Fruit fly (Drosophila melanogaster) whole organism, embryonic: Measurements from ENCODE around the gene blot.

ENCODE experiments used
- Atf6 ChIP-seq: fragments of 200-800 bp; sonication (Bioruptor generic); IDR thresholded peaks from 2 replicates; pipeline ENCODE4 v1.3.6; 2022; ENCODE audit warnings: missing biosample characterization, missing genetic modification characterization
- BEAF-32 ChIP-seq: fragments of 200-800 bp; sonication (Bioruptor generic); optimal IDR thresholded peaks from 3 replicates; lab custom pipeline; 2017; ENCODE audit warnings: missing biosample characterization, missing genetic modification characterization, mild to moderate bottlenecking, moderate library complexity, missing genetic modification reagents
- CG10979 ChIP-seq: fragments of 200-800 bp; sonication (Bioruptor generic); optimal IDR thresholded peaks from 2 replicates; lab custom pipeline; 2018; ENCODE audit warnings: missing biosample characterization, mild to moderate bottlenecking, missing genetic modification characterization, moderate library complexity
- CG13123 ChIP-seq: fragments of 200-800 bp; sonication (Bioruptor generic); optimal IDR thresholded peaks from 2 replicates; lab custom pipeline; 2016; ENCODE audit warnings: missing biosample characterization, missing genetic modification characterization
- CG13287 ChIP-seq: fragments of 200-800 bp; sonication (Bioruptor generic); IDR thresholded peaks from 2 replicates; pipeline ENCODE4 v1.3.6; 2022; ENCODE audit warnings: missing biosample characterization, missing genetic modification characterization; ENCODE audit not compliant: partially characterized antibody
- CG14710 ChIP-seq: fragments of 200-800 bp; sonication (Bioruptor generic); optimal IDR thresholded peaks from 3 replicates; lab custom pipeline; 2019; ENCODE audit warnings: missing biosample characterization, mild to moderate bottlenecking, missing genetic modification characterization, moderate library complexity
- CG16779 ChIP-seq: fragments of 200-800 bp; sonication (Bioruptor generic); IDR thresholded peaks from 2 replicates; pipeline ENCODE4 v1.3.6; 2022; ENCODE audit warnings: missing biosample characterization, missing genetic modification characterization
- CG16863 ChIP-seq: fragments of 200-800 bp; sonication (Bioruptor generic); optimal IDR thresholded peaks from 3 replicates; lab custom pipeline; 2016; ENCODE audit warnings: missing biosample characterization, missing genetic modification characterization
- CG17912 ChIP-seq: fragments of 200-800 bp; sonication (Bioruptor generic); optimal IDR thresholded peaks from 2 replicates; lab custom pipeline; 2018; ENCODE audit warnings: missing biosample characterization, mild to moderate bottlenecking, missing genetic modification characterization
- CG2199 ChIP-seq: fragments of 200-800 bp; sonication (Bioruptor generic); IDR thresholded peaks from 3 replicates; pipeline ENCODE4 v1.3.6; 2022; ENCODE audit warnings: missing biosample characterization, missing genetic modification characterization
- CG2202 ChIP-seq: fragments of 200-800 bp; sonication (Bioruptor generic); optimal IDR thresholded peaks from 2 replicates; lab custom pipeline; 2018; ENCODE audit warnings: missing biosample characterization, mild to moderate bottlenecking, missing genetic modification characterization
- CG32532 ChIP-seq: fragments of 200-800 bp; sonication (Bioruptor generic); IDR thresholded peaks from 2 replicates; pipeline ENCODE4 v1.3.6; 2022; ENCODE audit warnings: missing biosample characterization, missing genetic modification characterization
- CG34224 ChIP-seq: fragments of 200-800 bp; sonication (Bioruptor generic); IDR thresholded peaks from 3 replicates; pipeline ENCODE4 v1.3.6; 2022; ENCODE audit warnings: missing biosample characterization, missing genetic modification characterization; ENCODE audit not compliant: partially characterized antibody
- CG4360 ChIP-seq: fragments of 200-800 bp; sonication (Bioruptor generic); IDR thresholded peaks from 2 replicates; pipeline ENCODE4 v1.3.6; 2022; ENCODE audit warnings: missing biosample characterization, missing genetic modification characterization
- CG4424 ChIP-seq: fragments of 200-800 bp; sonication (Bioruptor generic); optimal IDR thresholded peaks from 3 replicates; lab custom pipeline; 2016; ENCODE audit warnings: missing biosample characterization, missing genetic modification characterization
- CG4617 ChIP-seq: fragments of 200-800 bp; sonication (Bioruptor generic); optimal IDR thresholded peaks from 3 replicates; lab custom pipeline; 2016; ENCODE audit warnings: missing biosample characterization, missing genetic modification characterization, borderline replicate concordance
- CG6791 ChIP-seq: fragments of 200-800 bp; sonication (Bioruptor generic); IDR thresholded peaks from 3 replicates; pipeline ENCODE4 v1.3.6; 2022; ENCODE audit warnings: missing biosample characterization, missing genetic modification characterization; ENCODE audit not compliant: partially characterized antibody
- CG6854 ChIP-seq: fragments of 200-800 bp; sonication (Bioruptor generic); optimal IDR thresholded peaks from 3 replicates; lab custom pipeline; 2017; ENCODE audit warnings: missing biosample characterization, mild to moderate bottlenecking, missing genetic modification characterization
- CG7556 ChIP-seq: fragments of 200-800 bp; sonication (Bioruptor generic); optimal IDR thresholded peaks from 2 replicates; lab custom pipeline; 2017; ENCODE audit warnings: missing biosample characterization, mild to moderate bottlenecking, missing genetic modification characterization
- CoRest ChIP-seq: fragments of 200-800 bp; sonication (Bioruptor generic); optimal IDR thresholded peaks from 3 replicates; lab custom pipeline; 2018; ENCODE audit warnings: missing biosample characterization, mild to moderate bottlenecking, missing genetic modification characterization, moderate library complexity
- D19A ChIP-seq: fragments of 200-800 bp; optimal IDR thresholded peaks from 3 replicates; lab custom pipeline; 2019; ENCODE audit warnings: missing biosample characterization, mild to moderate bottlenecking, missing genetic modification characterization, moderate library complexity
- Dip2 ChIP-seq: fragments of 200-800 bp; sonication (Bioruptor generic); IDR thresholded peaks from 2 replicates; pipeline ENCODE4 v1.3.6; 2022; ENCODE audit warnings: missing biosample characterization, missing genetic modification characterization
- Dll ChIP-seq: fragments of 200-800 bp; sonication (Bioruptor generic); IDR thresholded peaks from 4 replicates; pipeline ENCODE4 v1.3.6; 2022; ENCODE audit warnings: missing biosample characterization, missing genetic modification characterization; ENCODE audit not compliant: partially characterized antibody
- ERR ChIP-seq: fragments of 200-800 bp; sonication (Bioruptor generic); optimal IDR thresholded peaks from 2 replicates; lab custom pipeline; 2016; ENCODE audit warnings: missing biosample characterization, missing genetic modification characterization
- Fer3 ChIP-seq: fragments of 200-800 bp; sonication (Bioruptor generic); optimal IDR thresholded peaks from 2 replicates; lab custom pipeline; 2018; ENCODE audit warnings: missing biosample characterization, mild to moderate bottlenecking, missing genetic modification characterization, moderate library complexity
- H2.0 ChIP-seq: fragments of 200-800 bp; sonication (Bioruptor generic); IDR thresholded peaks from 2 replicates; pipeline ENCODE4 v1.3.6; 2022; ENCODE audit warnings: missing biosample characterization, missing genetic modification characterization
- HLH4C ChIP-seq: fragments of 200-800 bp; sonication (Bioruptor generic); IDR thresholded peaks from 3 replicates; pipeline ENCODE4 v1.3.6; 2022; ENCODE audit warnings: missing biosample characterization, missing genetic modification characterization; ENCODE audit not compliant: partially characterized antibody
- Hsf ChIP-seq: fragments of 200-800 bp; sonication (Bioruptor generic); optimal IDR thresholded peaks from 3 replicates; lab custom pipeline; 2016; ENCODE audit warnings: missing biosample characterization, missing genetic modification characterization
- Lhr ChIP-seq: fragments of 200-800 bp; sonication (Bioruptor generic); optimal IDR thresholded peaks from 3 replicates; lab custom pipeline; 2017; ENCODE audit warnings: mild to moderate bottlenecking, missing biosample characterization, missing genetic modification reagents, missing genetic modification characterization
- Scr ChIP-seq: fragments of 200-800 bp; sonication (Bioruptor generic); IDR thresholded peaks from 2 replicates; pipeline ENCODE4 v1.3.6; 2022; ENCODE audit warnings: missing biosample characterization, missing genetic modification characterization; ENCODE audit not compliant: partially characterized antibody
- Sox102F ChIP-seq: fragments of 200-800 bp; sonication (Bioruptor generic); optimal IDR thresholded peaks from 2 replicates; lab custom pipeline; 2018; ENCODE audit warnings: missing biosample characterization, mild to moderate bottlenecking, missing genetic modification characterization, moderate library complexity
- al ChIP-seq: fragments of 200-800 bp; sonication (Bioruptor generic); IDR thresholded peaks from 2 replicates; pipeline ENCODE4 v1.3.6; 2022; ENCODE audit warnings: missing biosample characterization, missing genetic modification characterization
- amos ChIP-seq: fragments of 200-800 bp; sonication (Bioruptor generic); IDR thresholded peaks from 2 replicates; pipeline ENCODE4 v1.3.6; 2022; ENCODE audit warnings: missing biosample characterization, missing genetic modification characterization; ENCODE audit not compliant: partially characterized antibody
- bigmax ChIP-seq: fragments of 200-800 bp; sonication (Bioruptor generic); optimal IDR thresholded peaks from 2 replicates; lab custom pipeline; 2018; ENCODE audit warnings: missing biosample characterization, mild to moderate bottlenecking, missing genetic modification characterization
- bsh ChIP-seq, 2 experiments: fragments of 200-800 bp; sonication (Bioruptor generic); optimal IDR thresholded peaks; 2 replicates each; lab custom pipeline; 2017 to 2018; ENCODE audit warnings: mild to moderate bottlenecking in 2 of 2, missing biosample characterization in 2 of 2, missing genetic modification characterization in 2 of 2, moderate library complexity in 1 of 2
- crol ChIP-seq: fragments of 200-800 bp; sonication (Bioruptor generic); IDR thresholded peaks from 2 replicates; pipeline ENCODE4 v1.3.6; 2022; ENCODE audit warnings: missing biosample characterization, missing genetic modification characterization
- dm ChIP-seq: fragments of 200-800 bp; sonication (Bioruptor generic); optimal IDR thresholded peaks from 3 replicates; lab custom pipeline; 2016; ENCODE audit warnings: missing biosample characterization, missing genetic modification characterization
- ewg ChIP-seq: fragments of 200-800 bp; sonication (Bioruptor generic); optimal IDR thresholded peaks from 3 replicates; lab custom pipeline; 2017; ENCODE audit warnings: mild to moderate bottlenecking, missing biosample characterization, missing genetic modification reagents, missing genetic modification characterization
- gcm ChIP-seq: fragments of 200-800 bp; sonication (Bioruptor generic); optimal IDR thresholded peaks from 2 replicates; lab custom pipeline; 2019; ENCODE audit warnings: missing biosample characterization, mild to moderate bottlenecking, missing genetic modification characterization, moderate library complexity
- hb ChIP-seq: fragments of 200-800 bp; sonication (Bioruptor generic); IDR thresholded peaks from 3 replicates; pipeline ENCODE4 v1.3.6; 2022; ENCODE audit warnings: missing biosample characterization, missing genetic modification characterization; ENCODE audit not compliant: partially characterized antibody
- odd ChIP-seq: fragments of 200-800 bp; sonication (Bioruptor generic); optimal IDR thresholded peaks from 2 replicates; lab custom pipeline; 2017; ENCODE audit warnings: missing biosample characterization, mild to moderate bottlenecking, missing genetic modification characterization
- pnt ChIP-seq: fragments of 200-800 bp; sonication (Bioruptor generic); optimal IDR thresholded peaks from 3 replicates; lab custom pipeline; 2016; ENCODE audit warnings: missing biosample characterization, missing genetic modification characterization
- prd ChIP-seq, 3 experiments: fragments of >200 bp in 2 of 3; fragments of 200-800 bp in 1 of 3; sonication (Bioruptor generic) in 1 of 3; optimal IDR thresholded peaks in 2 of 3; IDR thresholded peaks in 1 of 3; 2 replicates in 2 of 3; 3 replicates in 1 of 3; pipeline versions ENCODE4 v1.3.6 to Lab custom; 2017 to 2022; ENCODE audit warnings: missing biosample characterization in 1 of 3, missing genetic modification characterization in 1 of 3
- pros ChIP-seq: fragments of 200-800 bp; sonication (Bioruptor generic); optimal IDR thresholded peaks from 3 replicates; lab custom pipeline; 2019; ENCODE audit warnings: missing biosample characterization, mild to moderate bottlenecking, missing genetic modification characterization, moderate library complexity
- shn ChIP-seq: fragments of 200-800 bp; sonication (Bioruptor generic); optimal IDR thresholded peaks from 3 replicates; lab custom pipeline; 2016; ENCODE audit warnings: missing biosample characterization, missing genetic modification characterization
- tin ChIP-seq: fragments of 200-800 bp; sonication (Bioruptor generic); optimal IDR thresholded peaks from 3 replicates; lab custom pipeline; 2016; ENCODE audit warnings: missing biosample characterization, missing genetic modification characterization
- tup ChIP-seq: fragments of 200-800 bp; sonication (Bioruptor generic); optimal IDR thresholded peaks from 2 replicates; lab custom pipeline; 2016; ENCODE audit warnings: missing biosample characterization, mild to moderate bottlenecking, missing genetic modification characterization, moderate library complexity
- unc-4 ChIP-seq: fragments of 200-800 bp; sonication (Bioruptor generic); IDR thresholded peaks from 2 replicates; pipeline ENCODE4 v1.3.6; 2022; ENCODE audit warnings: missing biosample characterization, missing genetic modification characterization; ENCODE audit not compliant: partially characterized antibody

blot gene

DNA sequence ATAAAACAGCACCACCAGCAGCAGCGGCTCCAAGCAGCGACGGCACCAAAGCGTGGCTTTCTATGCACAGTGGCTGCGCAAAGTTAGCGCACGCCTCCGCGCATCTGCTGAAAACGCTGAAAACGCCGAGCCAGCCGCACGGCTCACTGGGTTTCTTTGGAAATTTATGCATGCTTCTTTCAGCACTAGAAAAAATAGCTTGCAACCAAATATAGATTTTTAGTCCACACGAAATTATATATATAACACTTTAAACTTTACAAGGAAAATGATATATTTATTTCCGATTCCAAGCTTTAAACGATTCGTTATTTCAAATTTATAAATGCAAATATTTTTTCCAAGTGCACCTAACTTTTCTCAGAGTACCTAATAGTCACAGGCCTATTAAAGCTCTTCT lies 16.7 kb downstream of the blot start (continued):
- TF ChIP-seq Hsf (GFP tag; lab: Kevin White, UChicago): peak; percentile 27
- TF ChIP-seq gcm: peak; percentile 48
- peak; percentile 12 for TF ChIP-seq odd (GFP tag; lab: Kevin White, UChicago)
- 0 out of 2 replicates have a peak, but pooled peaks have one; percentile 39 for TF ChIP-seq CG16779
- no peak for TF ChIP-seq prd (optimal IDR thresholded peaks at IDR 0.05; lab: Kevin White, UChicago)
- no peak; the same call in 2 of the 3 replicates for TF ChIP-seq prd (GFP tag; IDR thresholded peaks at IDR 0.05; lab: Robert Waterston, UW)
- no peak for TF ChIP-seq CG34224
- TF ChIP-seq CoRest: peak; percentile 36
- TF ChIP-seq Sox102F (GFP tag; lab: Kevin White, UChicago): peak; percentile 58
- TF ChIP-seq Dip2: no peak
- peak; percentile 31 for TF ChIP-seq CG4424 (GFP tag; lab: Kevin White, UChicago)
- TF ChIP-seq bsh (GFP tag; optimal IDR thresholded peaks at IDR 0.05; lab: Kevin White, UChicago): peak in 1 of 2 experiments; percentile 81
- peak; percentile 1 for TF ChIP-seq CG6854 (GFP tag; lab: Kevin White, UChicago)
- TF ChIP-seq CG16863 (GFP tag; lab: Kevin White, UChicago): peak; percentile 24
- TF ChIP-seq Atf6 (GFP tag; lab: Robert Waterston, UW): peak; percentile 32; the same call in 1 of the 2 replicates
- peak; percentile 31 for TF ChIP-seq D19A (tag; lab: Kevin White, UChicago)
- no peak for TF ChIP-seq bigmax
- TF ChIP-seq ewg (GFP tag; lab: Kevin White, UChicago): peak; percentile 14
- peak; percentile 3 for TF ChIP-seq shn (GFP tag; lab: Kevin White, UChicago)
- TF ChIP-seq CG2202: peak; percentile 27
- TF ChIP-seq CG32532 (GFP tag; lab: Robert Waterston, UW): 0 out of 2 replicates have a peak, but pooled peaks have one; percentile 32
- TF ChIP-seq tin: peak; percentile 18
- TF ChIP-seq CG14710 (tag; lab: Kevin White, UChicago): peak; percentile 28
- peak; percentile 9 for TF ChIP-seq CG13123 (GFP tag; lab: Kevin White, UChicago)
- TF ChIP-seq H2.0 (GFP tag; lab: Robert Waterston, UW): peak; percentile 42; the same call in 1 of the 2 replicates
- peak; percentile 18 for TF ChIP-seq Fer3 (tag; lab: Kevin White, UChicago)

DNA sequence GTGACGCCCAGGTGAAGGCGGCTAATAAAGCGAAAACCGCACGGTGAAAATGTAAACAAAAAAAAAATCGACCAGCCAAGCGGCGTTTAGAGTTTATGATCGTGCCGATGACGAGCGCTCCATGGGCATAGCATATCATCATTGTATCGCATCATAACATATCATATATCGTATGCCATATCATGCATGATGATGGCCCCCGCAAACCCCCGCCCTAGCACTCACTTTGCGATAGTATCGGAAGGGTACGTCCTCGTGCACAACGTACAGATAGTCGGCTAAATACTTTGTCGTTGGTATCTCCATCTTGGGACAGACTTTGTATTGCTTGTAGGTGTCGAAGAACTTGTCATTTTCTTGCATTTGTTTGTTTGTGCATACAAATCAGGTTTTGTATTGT lies 18.0 kb downstream of the blot start:
- TF ChIP-seq BEAF-32: peak; percentile 35
- no peak for TF ChIP-seq tup
- 0 out of 3 replicates have a peak, but pooled peaks have one; percentile 56 for TF ChIP-seq CG6791 (GFP tag; lab: Robert Waterston, UW)
- no peak for TF ChIP-seq CG4360
- no peak for TF ChIP-seq CG10979 (tag; lab: Kevin White, UChicago)
- TF ChIP-seq CG2199 (GFP tag; lab: Robert Waterston, UW): 0 out of 3 replicates have a peak, but pooled peaks have one; percentile 44
- no peak for TF ChIP-seq ERR (GFP tag; lab: Kevin White, UChicago)
- TF ChIP-seq CG17912 (GFP tag; lab: Kevin White, UChicago): no peak
- TF ChIP-seq hb (GFP tag; lab: Robert Waterston, UW): 0 out of 3 replicates have a peak, but pooled peaks have one; percentile 48
- peak; percentile 43; the same call in 1 of the 2 replicates for TF ChIP-seq amos (GFP tag; lab: Robert Waterston, UW)
- TF ChIP-seq dm (GFP tag; lab: Kevin White, UChicago): no peak
- peak; percentile 33; the same call in 1 of the 3 replicates for TF ChIP-seq HLH4C (GFP tag; lab: Robert Waterston, UW)
- TF ChIP-seq CG13287 (GFP tag; lab: Robert Waterston, UW): peak; percentile 37; the same call in 1 of the 2 replicates
- no peak for TF ChIP-seq al (GFP tag; lab: Robert Waterston, UW)
- no peak for TF ChIP-seq CG7556 (GFP tag; lab: Kevin White, UChicago)
- no peak for TF ChIP-seq pnt (GFP tag; lab: Kevin White, UChicago)
- no peak for TF ChIP-seq Lhr (GFP tag; lab: Kevin White, UChicago)
- TF ChIP-seq pros (GFP tag; lab: Kevin White, UChicago): no peak
- no peak for TF ChIP-seq CG4617 (GFP tag; lab: Kevin White, UChicago)
- TF ChIP-seq Scr: peak; percentile 54
- peak; percentile 55 for TF ChIP-seq crol (GFP tag; lab: Robert Waterston, UW)
- TF ChIP-seq Dll (GFP tag; lab: Robert Waterston, UW): peak; percentile 54; the same call in 1 of the 4 replicates
- 0 out of 2 replicates have a peak, but pooled peaks have one; percentile 35 for TF ChIP-seq unc-4 (GFP tag; lab: Robert Waterston, UW)
